Fruit fly (Drosophila melanogaster) whole organism, embryonic: ENCODE results near the gene Cow.

Experiments
- ATbp ChIP-seq: fragments of 200-800 bp; sonication (Bioruptor generic); optimal IDR thresholded peaks from 2 replicates; lab custom pipeline; 2017; ENCODE audit warnings: missing biosample characterization, mild to moderate bottlenecking, missing genetic modification characterization, missing genetic modification reagents
- Awh ChIP-seq: fragments of 200-800 bp; sonication (Bioruptor generic); IDR thresholded peaks from 2 replicates; pipeline ENCODE4, ENCODE4 v1.3.6; 2022; ENCODE audit warnings: missing biosample characterization, missing genetic modification characterization
- BEAF-32 ChIP-seq: fragments of 200-800 bp; sonication (Bioruptor generic); optimal IDR thresholded peaks from 3 replicates; lab custom pipeline; 2017; ENCODE audit warnings: missing biosample characterization, missing genetic modification characterization, mild to moderate bottlenecking, moderate library complexity, missing genetic modification reagents
- Blimp-1 ChIP-seq: fragments of 200-800 bp; sonication (Bioruptor generic); optimal IDR thresholded peaks from 3 replicates; lab custom pipeline; 2018; ENCODE audit warnings: missing biosample characterization, missing genetic modification characterization, mild to moderate bottlenecking, moderate library complexity, missing genetic modification reagents
- CG10321 ChIP-seq: fragments of 200-800 bp; sonication (Bioruptor generic); IDR thresholded peaks from 2 replicates; pipeline ENCODE4 v1.3.6; 2022; ENCODE audit warnings: missing biosample characterization, missing genetic modification characterization
- CG10431 ChIP-seq: fragments of 200-800 bp; sonication (Bioruptor generic); optimal IDR thresholded peaks from 3 replicates; lab custom pipeline; 2018; ENCODE audit warnings: missing biosample characterization, mild to moderate bottlenecking, missing genetic modification characterization
- CG10543 ChIP-seq: fragments of 200-800 bp; sonication (Bioruptor generic); optimal IDR thresholded peaks from 3 replicates; lab custom pipeline; 2017; ENCODE audit warnings: missing biosample characterization, mild to moderate bottlenecking, missing genetic modification characterization, moderate library complexity
- CG12769 ChIP-seq: fragments of 200-800 bp; sonication (Bioruptor generic); optimal IDR thresholded peaks from 2 replicates; lab custom pipeline; 2019; ENCODE audit warnings: missing biosample characterization, mild to moderate bottlenecking, missing genetic modification characterization, moderate library complexity
- CG14014 ChIP-seq: fragments of 200-800 bp; sonication (Bioruptor generic); IDR thresholded peaks from 2 replicates; pipeline ENCODE4 v1.3.6; 2022; ENCODE audit warnings: missing biosample characterization, missing genetic modification characterization
- CG18011 ChIP-seq: fragments of 200-800 bp; sonication (Bioruptor generic); optimal IDR thresholded peaks from 2 replicates; lab custom pipeline; 2017; ENCODE audit warnings: missing biosample characterization, missing genetic modification characterization, mild to moderate bottlenecking, moderate library complexity, missing genotype
- CG2116 ChIP-seq: fragments of 200-800 bp; sonication (Bioruptor generic); optimal IDR thresholded peaks from 3 replicates; lab custom pipeline; 2018; ENCODE audit warnings: missing biosample characterization, mild to moderate bottlenecking, missing genetic modification characterization
- CG2712 ChIP-seq: fragments of 200-800 bp; optimal IDR thresholded peaks from 3 replicates; lab custom pipeline; 2019; ENCODE audit warnings: missing biosample characterization, mild to moderate bottlenecking, missing genetic modification characterization, moderate library complexity
- CG2889 ChIP-seq: fragments of 200-800 bp; sonication (Bioruptor generic); IDR thresholded peaks from 3 replicates; pipeline ENCODE4 v1.3.6; 2022; ENCODE audit warnings: missing biosample characterization, missing genetic modification characterization
- CG3726 ChIP-seq: fragments of 200-800 bp; sonication (Bioruptor generic); IDR thresholded peaks from 3 replicates; pipeline ENCODE4, ENCODE4 v1.3.6; 2022; ENCODE audit warnings: missing biosample characterization, missing genetic modification characterization
- CG4424 ChIP-seq: fragments of 200-800 bp; sonication (Bioruptor generic); optimal IDR thresholded peaks from 3 replicates; lab custom pipeline; 2016; ENCODE audit warnings: missing biosample characterization, missing genetic modification characterization
- CG6765 ChIP-seq: fragments of 200-800 bp; sonication (Bioruptor generic); optimal IDR thresholded peaks from 3 replicates; lab custom pipeline; 2017; ENCODE audit warnings: missing biosample characterization, mild to moderate bottlenecking, missing genetic modification characterization
- CG7271 ChIP-seq: fragments of 200-800 bp; sonication (Bioruptor generic); optimal IDR thresholded peaks from 2 replicates; lab custom pipeline; 2018; ENCODE audit warnings: missing biosample characterization, mild to moderate bottlenecking, missing genetic modification characterization, moderate library complexity
- CG8089 ChIP-seq: fragments of 200-800 bp; sonication (Bioruptor generic); optimal IDR thresholded peaks from 3 replicates; lab custom pipeline; 2016; ENCODE audit warnings: missing biosample characterization, missing genetic modification characterization
- CG8765 ChIP-seq: fragments of 200-800 bp; sonication (Bioruptor generic); IDR thresholded peaks from 2 replicates; pipeline ENCODE4 v1.3.6; 2022; ENCODE audit warnings: missing biosample characterization, missing genetic modification characterization
- CrebB ChIP-seq: fragments of 200-800 bp; sonication (Bioruptor generic); optimal IDR thresholded peaks from 3 replicates; lab custom pipeline; 2018; ENCODE audit warnings: missing biosample characterization, mild to moderate bottlenecking, missing genetic modification characterization
- D19B ChIP-seq: fragments of 200-800 bp; sonication (Bioruptor generic); optimal IDR thresholded peaks from 2 replicates; lab custom pipeline; 2017; ENCODE audit warnings: missing biosample characterization, mild to moderate bottlenecking, missing genetic modification characterization
- Dbx ChIP-seq: fragments of 200-800 bp; sonication (Bioruptor generic); IDR thresholded peaks from 3 replicates; pipeline ENCODE4 v1.3.6; 2022; ENCODE audit warnings: missing biosample characterization, missing genetic modification characterization
- Dip3 ChIP-seq: fragments of 200-800 bp; sonication (Bioruptor generic); optimal IDR thresholded peaks from 3 replicates; lab custom pipeline; 2016; ENCODE audit warnings: missing biosample characterization, missing genetic modification characterization
- Lhr ChIP-seq: fragments of 200-800 bp; sonication (Bioruptor generic); optimal IDR thresholded peaks from 3 replicates; lab custom pipeline; 2017; ENCODE audit warnings: mild to moderate bottlenecking, missing biosample characterization, missing genetic modification reagents, missing genetic modification characterization
- MESR4 ChIP-seq: fragments of 200-800 bp; sonication (Bioruptor generic); optimal IDR thresholded peaks from 2 replicates; lab custom pipeline; 2018; ENCODE audit warnings: missing biosample characterization, mild to moderate bottlenecking, missing genetic modification characterization, moderate library complexity
- MTF-1 ChIP-seq: fragments of 200-800 bp; sonication (Bioruptor generic); optimal IDR thresholded peaks from 2 replicates; lab custom pipeline; 2018; ENCODE audit warnings: missing biosample characterization, mild to moderate bottlenecking, missing genetic modification characterization, borderline replicate concordance
- Meics ChIP-seq: fragments of 200-800 bp; sonication (Bioruptor generic); optimal IDR thresholded peaks from 2 replicates; lab custom pipeline; 2017; ENCODE audit warnings: missing biosample characterization, mild to moderate bottlenecking, missing genetic modification characterization
- Mes4 ChIP-seq: fragments of 200-800 bp; sonication (Bioruptor generic); optimal IDR thresholded peaks from 2 replicates; lab custom pipeline; 2016; ENCODE audit warnings: missing biosample characterization, missing genetic modification characterization
- NC2β ChIP-seq: fragments of 200-800 bp; sonication (Bioruptor generic); optimal IDR thresholded peaks from 2 replicates; lab custom pipeline; 2016; ENCODE audit warnings: missing biosample characterization, missing genetic modification characterization
- Oaz ChIP-seq: fragments of 200-800 bp; sonication (Bioruptor generic); IDR thresholded peaks from 2 replicates; pipeline ENCODE4 v1.3.6; 2022; ENCODE audit warnings: missing biosample characterization, missing genetic modification characterization
- Trl ChIP-seq, 3 experiments: fragments of >200 bp in 2 of 3; fragments of 200-800 bp in 1 of 3; sonication (Bioruptor generic) in 1 of 3; optimal IDR thresholded peaks; 2 replicates in 1 of 3; 3 replicates in 2 of 3; lab custom pipeline; 2016 to 2017; ENCODE audit warnings: missing biosample characterization in 1 of 3, missing genetic modification characterization in 1 of 3
- Usf ChIP-seq: fragments of 200-800 bp; sonication (Bioruptor generic); optimal IDR thresholded peaks from 2 replicates; lab custom pipeline; 2017; ENCODE audit warnings: missing genotype, missing biosample characterization, missing genetic modification characterization
- abd-A ChIP-seq: fragments of 200-800 bp; sonication (Bioruptor generic); optimal IDR thresholded peaks from 3 replicates; lab custom pipeline; 2019; ENCODE audit warnings: missing biosample characterization, mild to moderate bottlenecking, missing genetic modification characterization, moderate library complexity
- az2 ChIP-seq: fragments of 200-800 bp; sonication (Bioruptor generic); optimal IDR thresholded peaks from 3 replicates; lab custom pipeline; 2016; ENCODE audit warnings: missing biosample characterization, missing genetic modification characterization
- cg ChIP-seq: fragments of 200-800 bp; sonication (Bioruptor generic); optimal IDR thresholded peaks from 3 replicates; lab custom pipeline; 2019; ENCODE audit warnings: missing biosample characterization, mild to moderate bottlenecking, missing genetic modification characterization, moderate library complexity
- crol ChIP-seq: fragments of 200-800 bp; sonication (Bioruptor generic); IDR thresholded peaks from 2 replicates; pipeline ENCODE4 v1.3.6; 2022; ENCODE audit warnings: missing biosample characterization, missing genetic modification characterization
- fd102C ChIP-seq: fragments of 200-800 bp; sonication (Bioruptor generic); optimal IDR thresholded peaks from 2 replicates; lab custom pipeline; 2018; ENCODE audit warnings: missing biosample characterization, mild to moderate bottlenecking, missing genetic modification characterization, moderate library complexity
- insv ChIP-seq, 2 experiments: fragments of 200-800 bp; sonication (Bioruptor generic); optimal IDR thresholded peaks; 3 replicates each; lab custom pipeline; 2016 to 2018; ENCODE audit warnings: missing biosample characterization in 2 of 2, missing genetic modification characterization in 2 of 2
- kay ChIP-seq: fragments of 200-800 bp; sonication (Bioruptor generic); optimal IDR thresholded peaks from 2 replicates; lab custom pipeline; 2016; ENCODE audit warnings: missing biosample characterization, missing genetic modification characterization
- lab ChIP-seq: fragments of 200-800 bp; sonication (Bioruptor generic); optimal IDR thresholded peaks from 3 replicates; lab custom pipeline; 2017; ENCODE audit warnings: missing biosample characterization, missing genetic modification characterization, mild to moderate bottlenecking, moderate library complexity, missing genetic modification reagents
- lola ChIP-seq, 3 experiments: fragments of >200 bp in 2 of 3; fragments of 200-800 bp in 1 of 3; sonication (Bioruptor generic) in 1 of 3; optimal IDR thresholded peaks; 2 replicates each; lab custom pipeline; 2017 to 2019; ENCODE audit warnings: missing biosample characterization in 3 of 3, missing genetic modification characterization in 3 of 3, mild to moderate bottlenecking in 1 of 3, moderate library complexity in 1 of 3
- pho ChIP-seq: fragments of 200-800 bp; sonication (Bioruptor generic); optimal IDR thresholded peaks from 2 replicates; lab custom pipeline; 2016; ENCODE audit warnings: missing biosample characterization, missing genetic modification characterization
- salm ChIP-seq: fragments of 200-800 bp; sonication (Bioruptor generic); optimal IDR thresholded peaks from 2 replicates; lab custom pipeline; 2018; ENCODE audit warnings: missing biosample characterization, mild to moderate bottlenecking, missing genetic modification characterization
- tna ChIP-seq: fragments of 200-800 bp; sonication (Bioruptor generic); IDR thresholded peaks from 2 replicates; pipeline ENCODE4 v1.3.6; 2022; ENCODE audit warnings: missing biosample characterization, missing genetic modification characterization; ENCODE audit not compliant: partially characterized antibody
- ttk ChIP-seq: fragments of 200-800 bp; sonication (Bioruptor generic); IDR thresholded peaks from 2 replicates; pipeline ENCODE4 v2.1.2; 2022; ENCODE audit warnings: missing biosample characterization, missing genetic modification characterization
- unpg ChIP-seq: fragments of 200-800 bp; sonication (Bioruptor generic); optimal IDR thresholded peaks from 3 replicates; lab custom pipeline; 2018; ENCODE audit warnings: missing biosample characterization, mild to moderate bottlenecking, missing genetic modification characterization, moderate library complexity
- vfl ChIP-seq: fragments of 200-800 bp; sonication (Bioruptor generic); optimal IDR thresholded peaks from 2 replicates; lab custom pipeline; 2016; ENCODE audit warnings: missing biosample characterization, missing genetic modification characterization
- wor ChIP-seq: fragments of 200-800 bp; sonication (Bioruptor generic); IDR thresholded peaks from 2 replicates; pipeline ENCODE4 v1.3.6; 2022; ENCODE audit warnings: missing biosample characterization, missing genetic modification characterization
- yki ChIP-seq: fragments of >200 bp; optimal IDR thresholded peaks from 3 replicates; lab custom pipeline; 2018
- z ChIP-seq: fragments of 200-800 bp; sonication (Bioruptor generic); IDR thresholded peaks from 3 replicates; pipeline ENCODE4 v1.3.6; 2022; ENCODE audit warnings: missing biosample characterization, missing genetic modification characterization

Gene Cow

DNA sequence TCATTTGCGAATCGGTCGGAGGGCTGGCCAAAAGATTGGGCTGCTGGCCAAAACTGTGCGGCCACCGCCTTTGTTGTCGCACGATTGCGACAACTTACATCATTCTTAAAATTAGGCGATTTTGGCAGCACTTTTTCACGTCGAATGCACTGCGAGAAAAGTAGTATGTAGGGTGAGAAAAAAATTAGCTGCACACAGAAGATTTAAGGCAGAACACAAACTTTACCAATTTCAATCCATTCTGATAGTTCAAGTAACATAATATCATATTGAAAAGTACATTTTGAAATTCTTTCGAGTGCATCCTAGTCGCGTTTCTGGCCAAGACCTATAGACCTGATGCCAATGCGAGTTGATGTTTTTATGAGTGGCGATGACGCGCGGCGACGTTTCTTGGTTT is 84.0 kb downstream of the Cow start (continued):
- TF ChIP-seq Mes4 (GFP tag; lab: Kevin White, UChicago) (no peak), CG6765 (GFP tag; lab: Kevin White, UChicago) (no peak), CrebB (no peak), abd-A (tag; lab: Kevin White, UChicago) (no peak), CG2889 (GFP tag; lab: Robert Waterston, UW) (0 out of 3 replicates have a peak, but pooled peaks have one; percentile 46), BEAF-32 (GFP tag; lab: Kevin White, UChicago) (no peak), Blimp-1 (peak; percentile 16), CG10321 (GFP tag; lab: Robert Waterston, UW) (no peak), Meics (GFP tag; lab: Kevin White, UChicago) (peak; percentile 64), crol (GFP tag; lab: Robert Waterston, UW) (no peak), CG8765 (GFP tag; lab: Robert Waterston, UW) (peak; percentile 37; the same call in 1 of the 2 replicates), MESR4 (no peak), CG3726 (no peak), NC2β (GFP tag; lab: Kevin White, UChicago) (no peak), ttk (GFP tag; lab: Robert Waterston, UW) (0 out of 2 replicates have a peak, but pooled peaks have one; percentile 28), tna (GFP tag; lab: Robert Waterston, UW) (no peak), CG8089 (GFP tag; lab: Kevin White, UChicago) (peak; percentile 1), fd102C (GFP tag; lab: Kevin White, UChicago) (no peak), kay (no peak), CG14014 (peak; percentile 70; the same call in 1 of the 2 replicates), Dip3 (GFP tag; lab: Kevin White, UChicago) (peak; percentile 60), CG2116 (GFP tag; lab: Kevin White, UChicago) (no peak), unpg (peak; percentile 55), CG10543 (GFP tag; lab: Kevin White, UChicago) (peak; percentile 53), CG4424 (GFP tag; lab: Kevin White, UChicago) (peak; percentile 17), pho (GFP tag; lab: Kevin White, UChicago) (peak; percentile 77), CG2712 (peak; percentile 41), insv (GFP tag; optimal IDR thresholded peaks at IDR 0.05; lab: Kevin White, UChicago) (no peak), cg (GFP tag; lab: Kevin White, UChicago) (no peak), D19B (GFP tag; lab: Kevin White, UChicago) (peak; percentile 40), lola (GFP tag; optimal IDR thresholded peaks at IDR 0.05; lab: Kevin White, UChicago) (no peak), lab (GFP tag; lab: Kevin White, UChicago) (peak; percentile 68), Trl (optimal IDR thresholded peaks at IDR 0.05; lab: Kevin White, UChicago) (no peak), Trl (GFP tag; optimal IDR thresholded peaks at IDR 0.05; lab: Kevin White, UChicago) (peak; percentile 36), Usf (GFP tag; lab: Kevin White, UChicago) (no peak), wor (GFP tag; lab: Robert Waterston, UW) (no peak), Awh (GFP tag; lab: Robert Waterston, UW) (no peak), CG18011 (no peak), vfl (GFP tag; lab: Kevin White, UChicago) (no peak), az2 (peak; percentile 51), yki (lab: Kevin White, UChicago) (no peak), Dbx (no peak; the same call in 1 of the 3 replicates), ATbp (GFP tag; lab: Kevin White, UChicago) (no peak), CG7271 (tag; lab: Kevin White, UChicago) (no peak), CG12769 (tag; lab: Kevin White, UChicago) (peak; percentile 77), Lhr (GFP tag; lab: Kevin White, UChicago) (no peak), MTF-1 (GFP tag; lab: Kevin White, UChicago) (no peak), salm (tag; lab: Kevin White, UChicago) (no peak), CG10431 (GFP tag; lab: Kevin White, UChicago) (no peak), z (GFP tag; lab: Robert Waterston, UW) (no peak), Oaz (peak; percentile 41; the same call in 1 of the 2 replicates)
